Fruit fly (Drosophila melanogaster): Measurements from ENCODE around the gene CG43293.

dm6 chr3L:6233281-6233680 is 48.3 kb downstream of the CG43293 start, which contains the start of gene BG642312:
- TF ChIP-seq cic (GFP tag; optimal IDR thresholded peaks at IDR 0.05) (no peak), CG14711 (tag; optimal IDR thresholded peaks at IDR 0.05) (no peak)

Measured in whole organism, adult.